Fruit fly (Drosophila melanogaster) whole organism: ENCODE results near the gene retinin.

Source experiments
- CG8478 ChIP-seq: fragments of >200 bp; optimal IDR thresholded peaks from 2 replicates; lab custom pipeline; 2018; ENCODE audit warnings: inconsistent platforms
- Dll ChIP-seq: fragments of >200 bp; optimal IDR thresholded peaks from 2 replicates; lab custom pipeline; 2017
- EcR ChIP-seq, 2 experiments: fragments of >200 bp; optimal IDR thresholded peaks; 2 replicates each; lab custom pipeline; 2017; ENCODE audit warnings: missing biosample characterization in 2 of 2, missing genetic modification characterization in 2 of 2, missing genetic modification reagents in 2 of 2
- pan ChIP-seq: fragments of >200 bp; optimal IDR thresholded peaks from 2 replicates; lab custom pipeline; 2017
- psq ChIP-seq: fragments of >200 bp; optimal IDR thresholded peaks from 2 replicates; lab custom pipeline; 2017
- usp ChIP-seq: fragments of >200 bp; optimal IDR thresholded peaks from 2 replicates; lab custom pipeline; 2017; ENCODE audit warnings: missing biosample characterization, missing genetic modification characterization, mixed read lengths

DNA sequence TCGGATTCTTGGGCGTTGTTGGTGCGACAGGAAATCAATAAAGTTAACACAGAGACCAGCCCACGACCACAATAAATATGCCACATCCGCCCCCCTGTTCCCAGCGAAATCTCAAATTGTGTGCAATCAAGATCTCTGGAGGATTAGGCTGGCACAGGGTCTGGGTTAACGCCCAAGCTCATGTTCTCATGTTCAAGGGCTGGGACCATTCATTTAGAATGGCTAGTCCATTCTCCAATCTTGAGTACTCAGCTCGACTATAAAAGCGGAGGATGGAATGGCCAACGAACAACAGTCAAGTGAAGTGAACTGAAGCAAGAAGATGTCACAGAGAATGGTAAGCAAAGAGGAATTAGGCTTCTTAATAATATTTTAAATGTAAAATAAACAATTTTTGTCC is 1.3 kb downstream of the retinin start, which contains the start of gene CG13056:
- TF ChIP-seq psq (lab: Kevin White, UChicago) = no peak
- TF ChIP-seq EcR (GFP tag; optimal IDR thresholded peaks at IDR 0.05; lab: Kevin White, UChicago) = no peak
- no peak for TF ChIP-seq CG8478 (lab: Kevin White, UChicago)
- no peak for TF ChIP-seq Dll
- no peak for TF ChIP-seq pan (lab: Kevin White, UChicago)
- no peak for TF ChIP-seq usp (GFP tag; lab: Kevin White, UChicago)
